Fruit fly (Drosophila melanogaster): ENCODE measurements around the gene Had1.
A peak's percentile ranks its signal among the peaks of the same experiment; 100 is the strongest.

The Had1 gene

DNA sequence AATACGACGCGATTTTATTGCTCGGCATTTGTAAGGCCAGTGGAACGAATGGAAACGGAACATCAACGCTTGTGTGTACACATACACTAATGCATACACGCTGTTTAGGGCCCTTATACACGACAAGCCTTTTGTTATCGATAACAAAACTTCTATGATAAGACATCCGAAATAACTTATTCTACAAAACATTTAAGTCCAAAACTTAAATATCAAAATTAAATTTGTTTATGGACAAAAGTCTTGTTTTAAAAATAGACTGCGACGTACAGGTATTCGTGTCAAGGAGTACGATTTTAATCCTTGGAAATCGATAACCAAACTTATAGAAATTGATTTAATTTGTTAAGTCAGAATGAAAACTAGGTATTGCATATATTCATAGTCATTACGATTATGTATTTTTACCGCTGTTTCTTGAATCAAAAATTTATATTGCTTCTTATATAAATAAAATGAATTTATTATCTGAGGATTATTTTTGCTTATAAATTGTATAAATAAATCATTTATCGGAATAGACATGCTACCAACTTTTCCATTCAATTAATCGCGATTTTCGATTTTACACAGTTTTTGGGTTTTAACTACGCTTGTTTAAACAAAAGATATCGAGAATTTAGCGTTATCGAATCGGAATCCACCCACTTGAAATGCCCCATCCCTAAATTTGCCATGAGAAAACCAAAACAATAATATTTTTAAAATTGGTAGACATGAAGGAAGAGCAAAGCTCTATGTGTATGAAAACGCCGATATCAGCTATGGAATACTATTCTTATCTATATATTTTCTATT lies 4.8 kb upstream of the Had1 start, which contains the start of the genes CG9915 and SWIP:
TSS of gene CG9915 (minus strand) at position 61 of the 798 bp plus-strand sequence.
TSS of gene SWIP (plus strand) at position 632 of the 798 bp plus-strand sequence.
- TF ChIP-seq bab1 (GFP tag; optimal IDR thresholded peaks at IDR 0.05), result peak; percentile 79
- peak; percentile 31 for TF ChIP-seq tj (GFP tag; optimal IDR thresholded peaks at IDR 0.05)
- TF ChIP-seq kay (GFP tag; ENCODE audit: borderline replicate concordance), result peak; percentile 55
- TF ChIP-seq Crg-1 (GFP tag; optimal IDR thresholded peaks at IDR 0.05), result peak; percentile 4
- peak; percentile 5 for TF ChIP-seq pad (GFP tag; optimal IDR thresholded peaks at IDR 0.05)
- peak; percentile 14 for TF ChIP-seq CG14711 (tag; optimal IDR thresholded peaks at IDR 0.05)
- no peak for TF ChIP-seq CG12768 (GFP tag; optimal IDR thresholded peaks at IDR 0.05)
- TF ChIP-seq CG11617 (GFP tag; optimal IDR thresholded peaks at IDR 0.05), result peak; percentile 43
- no peak for TF ChIP-seq toe (GFP tag; optimal IDR thresholded peaks at IDR 0.05)
- no peak for TF ChIP-seq CG33017 (tag; optimal IDR thresholded peaks at IDR 0.05)
- TF ChIP-seq CG7101 (tag; optimal IDR thresholded peaks at IDR 0.05), result peak; percentile 1

DNA sequence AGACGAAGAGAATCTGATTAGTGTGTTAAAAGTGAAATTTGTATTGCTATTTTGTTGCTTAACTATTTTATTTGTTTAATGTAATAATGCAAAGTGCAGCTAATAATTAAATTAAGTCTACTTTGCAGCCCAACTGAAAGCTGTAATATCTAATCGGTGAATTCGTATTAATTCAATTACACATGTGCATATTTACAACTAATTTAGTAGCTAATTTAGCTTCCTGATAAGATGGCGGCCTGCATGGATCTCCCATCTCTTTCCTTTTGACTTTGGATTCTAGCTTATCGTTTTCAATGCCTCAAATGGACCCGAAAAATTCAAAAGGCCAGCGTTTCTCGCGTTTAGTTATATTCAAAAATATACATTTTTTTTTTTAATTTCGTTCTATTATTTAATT lies 1.3 kb upstream of the Had1 start:
- TF ChIP-seq Clk (GFP tag; optimal IDR thresholded peaks at IDR 0.05), result no peak
- no peak for TF ChIP-seq Crg-1 (GFP tag; optimal IDR thresholded peaks at IDR 0.05)
- TF ChIP-seq CG5204 (GFP tag; optimal IDR thresholded peaks at IDR 0.05), result no peak
- TF ChIP-seq CG7045 (GFP tag; optimal IDR thresholded peaks at IDR 0.05), result no peak
- TF ChIP-seq CG1620 (GFP tag; optimal IDR thresholded peaks at IDR 0.05), result no peak
- TF ChIP-seq CG33017 (tag; optimal IDR thresholded peaks at IDR 0.05), result no peak
- TF ChIP-seq pad (GFP tag; optimal IDR thresholded peaks at IDR 0.05), result no peak
- no peak for TF ChIP-seq CG14711 (tag; optimal IDR thresholded peaks at IDR 0.05)
- TF ChIP-seq kay (GFP tag; ENCODE audit: borderline replicate concordance), result no peak
- no peak for TF ChIP-seq toe (GFP tag; optimal IDR thresholded peaks at IDR 0.05)
- TF ChIP-seq cic (GFP tag; optimal IDR thresholded peaks at IDR 0.05), result no peak
- no peak for TF ChIP-seq CG7101 (tag; optimal IDR thresholded peaks at IDR 0.05)
- no peak for TF ChIP-seq tj (GFP tag; optimal IDR thresholded peaks at IDR 0.05)
- no peak for TF ChIP-seq cnc (optimal IDR thresholded peaks at IDR 0.05)
- no peak for TF ChIP-seq Mnt (GFP tag; optimal IDR thresholded peaks at IDR 0.05)

DNA sequence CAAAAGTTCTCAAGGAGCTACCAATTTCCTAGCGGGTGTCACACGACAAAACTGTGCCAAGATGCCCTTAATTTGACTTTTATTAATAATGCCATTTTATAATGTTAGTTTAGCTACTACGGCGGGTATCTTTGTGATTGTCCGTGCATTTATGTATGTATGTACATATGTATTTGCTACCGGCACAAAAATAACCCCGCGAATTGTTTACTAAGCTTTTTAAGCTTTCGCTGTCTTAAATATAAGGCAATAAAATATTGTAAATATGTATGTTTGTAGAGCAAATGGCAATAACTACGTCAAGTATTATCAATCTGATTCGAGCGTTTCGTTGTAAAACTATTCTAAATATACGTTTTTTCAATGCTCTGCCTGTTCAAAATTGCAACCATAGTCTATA lies 486 bp upstream of the Had1 start:
- TF ChIP-seq toe (GFP tag; optimal IDR thresholded peaks at IDR 0.05), result no peak
- peak; percentile 71 for TF ChIP-seq cic (GFP tag; optimal IDR thresholded peaks at IDR 0.05)
- no peak for TF ChIP-seq pad (GFP tag; optimal IDR thresholded peaks at IDR 0.05)
- no peak for TF ChIP-seq cnc (optimal IDR thresholded peaks at IDR 0.05)
- TF ChIP-seq tj (GFP tag; optimal IDR thresholded peaks at IDR 0.05), result peak; percentile 47
- no peak for TF ChIP-seq CG1620 (GFP tag; optimal IDR thresholded peaks at IDR 0.05)
- TF ChIP-seq Hr96 (GFP tag; optimal IDR thresholded peaks at IDR 0.05), result no peak
- TF ChIP-seq CG11617 (GFP tag; optimal IDR thresholded peaks at IDR 0.05), result no peak
- TF ChIP-seq Crg-1 (GFP tag; optimal IDR thresholded peaks at IDR 0.05), result no peak
- no peak for TF ChIP-seq CG12768 (GFP tag; optimal IDR thresholded peaks at IDR 0.05)
- TF ChIP-seq kay (GFP tag; ENCODE audit: borderline replicate concordance), result peak; percentile 87
- no peak for TF ChIP-seq Mnt (GFP tag; optimal IDR thresholded peaks at IDR 0.05)
- TF ChIP-seq CG7045 (GFP tag; optimal IDR thresholded peaks at IDR 0.05), result no peak
- TF ChIP-seq bab1 (GFP tag; optimal IDR thresholded peaks at IDR 0.05), result no peak

DNA sequence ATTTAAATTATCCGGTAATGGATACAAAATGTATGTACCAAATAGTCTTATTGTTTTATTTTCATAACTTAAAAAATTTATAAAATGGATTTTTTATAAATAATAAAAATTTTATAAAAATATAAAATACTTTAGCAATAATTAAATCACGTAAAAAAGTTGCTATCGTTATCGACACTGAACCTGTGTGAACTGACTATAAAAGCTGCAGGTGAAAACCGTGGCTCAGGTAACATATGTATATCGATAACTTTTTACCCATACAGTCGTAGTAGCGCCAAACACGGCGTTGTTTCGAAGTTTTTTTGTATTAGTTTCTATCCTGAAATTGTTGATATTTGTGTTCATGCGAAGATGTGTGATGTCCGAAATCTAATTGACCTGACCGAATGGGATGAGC lies 4.8 kb downstream of the Had1 start, which contains the start of gene CG3679:
TSS of gene CG3679 (plus strand) at position 235 of the 400 bp plus-strand sequence.
- TF ChIP-seq CG14711 (tag; optimal IDR thresholded peaks at IDR 0.05) (peak; percentile 5), CG12768 (GFP tag; optimal IDR thresholded peaks at IDR 0.05) (no peak)

DNA sequence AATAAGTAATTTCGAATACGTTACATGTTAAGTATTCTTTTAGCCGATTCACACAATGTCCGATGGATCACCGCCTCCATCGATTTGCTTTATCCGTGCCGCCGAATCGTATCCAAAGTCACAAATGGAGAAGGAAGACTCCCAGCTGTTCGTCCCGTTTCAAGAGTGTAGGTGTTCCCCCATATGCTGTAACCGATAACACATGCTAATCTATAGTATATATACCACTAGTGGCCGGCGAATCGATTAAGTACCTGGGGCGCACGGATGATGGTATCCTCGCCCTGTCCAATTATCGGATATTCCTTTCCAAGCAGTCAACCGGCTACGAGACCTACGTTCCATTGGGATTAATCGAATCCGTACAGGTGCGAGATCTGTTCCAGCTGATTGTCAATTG lies 10.8 kb downstream of the Had1 start, which contains the start of gene ERp44:
TSS of gene ERp44 (minus strand) at position 101 of the 400 bp plus-strand sequence.
- TF ChIP-seq tj (GFP tag; optimal IDR thresholded peaks at IDR 0.05) (no peak), pad (GFP tag; optimal IDR thresholded peaks at IDR 0.05) (no peak), Mnt (GFP tag; optimal IDR thresholded peaks at IDR 0.05) (no peak), CG1620 (GFP tag; optimal IDR thresholded peaks at IDR 0.05) (no peak), CG33017 (tag; optimal IDR thresholded peaks at IDR 0.05) (no peak), cic (GFP tag; optimal IDR thresholded peaks at IDR 0.05) (no peak), CG5204 (GFP tag; optimal IDR thresholded peaks at IDR 0.05) (no peak), ovo (GFP tag; optimal IDR thresholded peaks at IDR 0.05) (no peak), Hr96 (GFP tag; optimal IDR thresholded peaks at IDR 0.05) (no peak), toe (GFP tag; optimal IDR thresholded peaks at IDR 0.05) (no peak), CG7101 (tag; optimal IDR thresholded peaks at IDR 0.05) (no peak), CG7045 (GFP tag; optimal IDR thresholded peaks at IDR 0.05) (no peak), CG14711 (tag; optimal IDR thresholded peaks at IDR 0.05) (no peak), bab1 (GFP tag; optimal IDR thresholded peaks at IDR 0.05) (no peak), Clk (GFP tag; optimal IDR thresholded peaks at IDR 0.05) (no peak), kay (GFP tag; ENCODE audit: borderline replicate concordance) (no peak), Crg-1 (GFP tag; optimal IDR thresholded peaks at IDR 0.05) (no peak), cnc (optimal IDR thresholded peaks at IDR 0.05) (no peak), CG11617 (GFP tag; optimal IDR thresholded peaks at IDR 0.05) (no peak), CG12768 (GFP tag; optimal IDR thresholded peaks at IDR 0.05) (no peak)
